Fruit fly (Drosophila melanogaster) whole organism, adult: Measurements from ENCODE around the gene CG9328.

Experiments used
- CG11617 ChIP-seq: fragments of 200-800 bp; sonication (Bioruptor generic); optimal IDR thresholded peaks from 2 replicates; lab custom pipeline; 2017; ENCODE audit warnings: mild to moderate bottlenecking, missing biosample characterization, missing genetic modification reagents, missing genetic modification characterization
- CG12768 ChIP-seq: fragments of 200-800 bp; sonication (Bioruptor generic); optimal IDR thresholded peaks from 2 replicates; lab custom pipeline; 2017; ENCODE audit warnings: missing biosample characterization, missing genetic modification characterization, mild to moderate bottlenecking, moderate library complexity, missing genetic modification reagents
- CG14711 ChIP-seq: fragments of 200-800 bp; sonication (Bioruptor generic); optimal IDR thresholded peaks from 2 replicates; lab custom pipeline; 2018; ENCODE audit warnings: missing biosample characterization, mild to moderate bottlenecking, missing genetic modification characterization, moderate library complexity
- CG1620 ChIP-seq: fragments of 200-800 bp; sonication (Bioruptor generic); optimal IDR thresholded peaks from 2 replicates; lab custom pipeline; 2016; ENCODE audit warnings: missing biosample characterization, missing genetic modification characterization
- CG33017 ChIP-seq: fragments of 200-800 bp; sonication (Bioruptor generic); optimal IDR thresholded peaks from 2 replicates; lab custom pipeline; 2018; ENCODE audit warnings: missing biosample characterization, mild to moderate bottlenecking, missing genetic modification characterization, moderate library complexity
- CG5204 ChIP-seq: fragments of 200-800 bp; sonication (Bioruptor generic); optimal IDR thresholded peaks from 2 replicates; lab custom pipeline; 2016; ENCODE audit warnings: missing biosample characterization, missing genetic modification characterization
- CG7045 ChIP-seq: fragments of 200-800 bp; sonication (Bioruptor generic); optimal IDR thresholded peaks from 2 replicates; lab custom pipeline; 2017; ENCODE audit warnings: missing biosample characterization, mild to moderate bottlenecking, missing genetic modification characterization
- CG7101 ChIP-seq: fragments of 200-800 bp; sonication (Bioruptor generic); optimal IDR thresholded peaks from 2 replicates; lab custom pipeline; 2018; ENCODE audit warnings: missing biosample characterization, mild to moderate bottlenecking, missing genetic modification characterization, moderate library complexity
- Clk ChIP-seq: fragments of 200-800 bp; sonication (Bioruptor generic); optimal IDR thresholded peaks from 2 replicates; lab custom pipeline; 2017; ENCODE audit warnings: missing biosample characterization, missing genetic modification characterization
- Crg-1 ChIP-seq: fragments of 200-800 bp; sonication (Bioruptor generic); optimal IDR thresholded peaks from 2 replicates; lab custom pipeline; 2016; ENCODE audit warnings: missing biosample characterization, missing genetic modification characterization
- Hr96 ChIP-seq: fragments of 200-800 bp; sonication (Bioruptor generic); optimal IDR thresholded peaks from 2 replicates; lab custom pipeline; 2016; ENCODE audit warnings: missing biosample characterization, missing genetic modification characterization
- Mnt ChIP-seq: fragments of 200-800 bp; sonication (Bioruptor generic); optimal IDR thresholded peaks from 2 replicates; lab custom pipeline; 2016; ENCODE audit warnings: missing biosample characterization, mild to moderate bottlenecking, missing genetic modification characterization
- bab1 ChIP-seq: fragments of 200-800 bp; sonication (Bioruptor generic); optimal IDR thresholded peaks from 3 replicates; lab custom pipeline; 2019; ENCODE audit warnings: missing biosample characterization, mild to moderate bottlenecking, missing genetic modification characterization, moderate library complexity
- cic ChIP-seq: fragments of 200-800 bp; sonication (Bioruptor generic); optimal IDR thresholded peaks from 2 replicates; lab custom pipeline; 2017; ENCODE audit warnings: missing biosample characterization, mild to moderate bottlenecking, missing genetic modification characterization, moderate library complexity
- cnc ChIP-seq, 2 experiments: fragments of >200 bp; optimal IDR thresholded peaks; 2 replicates each; lab custom pipeline; 2017
- kay ChIP-seq: fragments of 200-800 bp; sonication (Bioruptor generic); peaks from one replicate; lab custom pipeline; 2016; ENCODE audit warnings: missing biosample characterization, missing genetic modification characterization, borderline replicate concordance
- ovo ChIP-seq: fragments of 200-800 bp; sonication (Bioruptor generic); optimal IDR thresholded peaks from 2 replicates; lab custom pipeline; 2016; ENCODE audit warnings: missing biosample characterization, missing genetic modification characterization
- pad ChIP-seq: fragments of 200-800 bp; sonication (Bioruptor generic); optimal IDR thresholded peaks from 3 replicates; lab custom pipeline; 2017; ENCODE audit warnings: missing biosample characterization, missing genetic modification characterization, mild to moderate bottlenecking, moderate library complexity, missing genetic modification reagents
- tj ChIP-seq: fragments of 200-800 bp; sonication (Bioruptor generic); optimal IDR thresholded peaks from 3 replicates; lab custom pipeline; 2017; ENCODE audit warnings: missing biosample characterization, mild to moderate bottlenecking, missing genetic modification characterization, moderate library complexity
- toe ChIP-seq: fragments of 200-800 bp; sonication (Bioruptor generic); optimal IDR thresholded peaks from 2 replicates; lab custom pipeline; 2016; ENCODE audit warnings: missing biosample characterization, missing genetic modification characterization

Gene CG9328

dm6 chr2L:20818432-20818831 lies 20.9 kb downstream of the CG9328 start, which contains the start of gene CheB38a:
TSS of gene CheB38a (minus strand) at chr2L:20818532.
- TF ChIP-seq cic (GFP tag; lab: Kevin White, UChicago), result no peak
- TF ChIP-seq CG11617 (GFP tag; lab: Kevin White, UChicago), result no peak
- TF ChIP-seq bab1 (GFP tag; lab: Kevin White, UChicago), result no peak
- no peak for TF ChIP-seq Crg-1

dm6 chr2L:20820767-20821166 lies 23.3 kb downstream of the CG9328 start, which contains the start of gene CheB38c:
TSS of gene CheB38c (minus strand) at chr2L:20820867.
- TF ChIP-seq CG11617 (GFP tag; lab: Kevin White, UChicago) (no peak), cic (GFP tag; lab: Kevin White, UChicago) (no peak), CG7045 (GFP tag; lab: Kevin White, UChicago) (no peak), CG12768 (no peak), CG14711 (tag; lab: Kevin White, UChicago) (no peak), cnc (optimal IDR thresholded peaks at IDR 0.05; lab: Kevin White, UChicago) (no peak), pad (GFP tag; lab: Kevin White, UChicago) (no peak), Hr96 (GFP tag; lab: Kevin White, UChicago) (no peak), ovo (GFP tag; lab: Kevin White, UChicago) (no peak), bab1 (GFP tag; lab: Kevin White, UChicago) (no peak), Mnt (GFP tag; lab: Kevin White, UChicago) (no peak), Clk (GFP tag; lab: Kevin White, UChicago) (no peak), CG7101 (tag; lab: Kevin White, UChicago) (no peak), tj (GFP tag; lab: Kevin White, UChicago) (no peak), Crg-1 (no peak), CG5204 (GFP tag; lab: Kevin White, UChicago) (no peak)

DNA sequence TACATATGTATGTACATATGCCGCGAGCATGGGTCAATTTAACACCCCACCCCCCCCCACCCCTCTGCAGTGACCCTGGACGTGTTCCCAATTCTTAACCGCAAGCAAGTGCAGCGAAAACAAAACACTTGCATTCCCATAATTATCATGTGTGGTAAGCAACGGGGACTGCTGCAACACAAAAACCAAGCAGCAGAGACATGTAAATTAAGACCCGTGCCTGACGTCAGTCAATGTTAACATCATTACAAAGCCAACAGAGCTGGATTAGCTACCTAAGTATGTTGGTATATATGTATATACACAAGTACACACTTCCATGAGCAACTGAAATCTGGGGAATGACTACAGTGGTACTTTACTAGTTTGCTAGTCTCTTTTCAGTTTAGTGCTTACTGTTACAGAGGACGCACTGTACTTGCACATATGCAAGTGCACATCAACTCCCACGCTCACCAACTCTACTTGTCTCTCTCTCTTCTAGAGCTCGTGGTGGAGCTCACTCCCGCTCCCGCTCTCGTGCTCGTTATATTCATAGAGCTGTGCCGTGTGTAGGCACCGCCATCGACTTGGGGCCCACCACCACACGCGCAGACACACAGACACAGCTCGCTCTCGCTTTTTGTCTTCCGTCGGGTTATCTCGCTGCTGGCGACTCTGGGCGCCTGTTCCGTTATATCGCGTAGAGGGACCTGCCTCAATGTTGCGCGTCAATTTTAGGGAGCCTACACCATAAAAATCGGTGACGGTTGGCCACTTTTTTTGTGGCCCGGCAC lies 23.9 kb downstream of the CG9328 start:
- TF ChIP-seq CG7101 (tag; lab: Kevin White, UChicago) (no peak), CG11617 (GFP tag; lab: Kevin White, UChicago) (no peak), tj (GFP tag; lab: Kevin White, UChicago) (no peak), CG7045 (GFP tag; lab: Kevin White, UChicago) (no peak), CG5204 (GFP tag; lab: Kevin White, UChicago) (no peak), cnc (optimal IDR thresholded peaks at IDR 0.05; lab: Kevin White, UChicago) (no peak), pad (GFP tag; lab: Kevin White, UChicago) (no peak), Crg-1 (no peak), ovo (GFP tag; lab: Kevin White, UChicago) (peak; percentile 51), kay (GFP tag; lab: Kevin White, UChicago) (no peak), CG1620 (GFP tag; lab: Kevin White, UChicago) (no peak), CG14711 (tag; lab: Kevin White, UChicago) (no peak), toe (GFP tag; lab: Kevin White, UChicago) (no peak), bab1 (GFP tag; lab: Kevin White, UChicago) (peak; percentile 54), CG12768 (no peak), cic (GFP tag; lab: Kevin White, UChicago) (peak; percentile 3), CG33017 (no peak), Mnt (GFP tag; lab: Kevin White, UChicago) (no peak), Clk (GFP tag; lab: Kevin White, UChicago) (no peak), Hr96 (GFP tag; lab: Kevin White, UChicago) (peak; percentile 38)

DNA sequence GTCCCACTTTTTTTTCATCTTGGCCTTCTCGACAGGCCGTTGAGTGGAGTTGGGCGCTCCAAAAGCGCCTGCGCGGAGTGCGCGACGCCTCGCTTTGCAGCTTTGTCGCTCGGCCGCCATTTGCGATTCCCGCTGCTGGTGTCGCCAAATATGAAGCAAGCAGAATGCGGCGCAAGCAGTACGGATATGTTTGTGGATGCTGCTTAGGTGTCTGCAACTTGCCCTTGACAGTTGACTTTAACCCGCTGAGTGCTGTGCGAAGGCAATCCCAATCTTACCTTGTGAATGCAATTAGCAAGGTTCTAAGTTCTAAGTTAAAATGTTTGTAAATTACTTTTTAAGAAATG lies 24.5 kb downstream of the CG9328 start:
- no peak for TF ChIP-seq CG12768
- TF ChIP-seq tj (GFP tag; lab: Kevin White, UChicago), result peak; percentile 28

DNA sequence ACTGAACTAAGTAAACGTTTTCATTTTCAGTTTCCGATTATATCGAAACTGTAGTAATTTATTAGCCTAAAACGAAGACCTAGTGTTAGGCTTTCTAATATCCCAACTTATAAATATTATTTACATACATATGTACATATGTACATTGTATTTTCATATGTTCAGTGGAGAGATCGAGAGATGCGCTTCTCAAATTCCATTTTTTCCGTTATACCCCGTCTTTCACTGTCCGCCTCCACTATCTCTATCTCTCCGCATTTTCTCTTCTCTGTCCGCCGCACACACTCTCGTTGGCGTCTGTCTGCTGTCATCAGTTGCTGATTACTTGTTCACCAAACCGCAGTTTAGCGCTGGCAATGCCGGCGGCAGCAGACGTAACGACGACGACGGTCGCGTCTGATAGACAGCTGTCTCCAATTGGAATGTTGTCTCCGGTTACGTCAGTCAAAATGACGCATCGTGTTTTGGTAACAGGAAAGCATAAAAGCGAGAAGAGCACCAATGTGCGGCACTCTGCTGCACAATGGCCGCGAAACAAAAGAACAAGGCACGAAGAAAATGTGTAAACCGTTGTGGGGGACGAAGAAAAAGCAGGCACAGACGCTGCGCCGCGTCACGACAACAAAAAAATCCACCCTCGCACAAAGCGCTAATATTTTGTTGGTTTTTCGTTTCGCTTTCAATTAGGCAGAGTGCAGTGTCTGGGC lies 25.1 kb downstream of the CG9328 start, which contains the start of gene CG9331:
TSS of gene CG9331 (plus strand) at position 340 of the 707 bp plus-strand sequence.
- no peak for TF ChIP-seq tj (GFP tag; lab: Kevin White, UChicago)
- TF ChIP-seq bab1 (GFP tag; lab: Kevin White, UChicago), result peak; percentile 57
- peak; percentile 51 for TF ChIP-seq cic (GFP tag; lab: Kevin White, UChicago)
- peak; percentile 97 for TF ChIP-seq pad (GFP tag; lab: Kevin White, UChicago)
- TF ChIP-seq ovo (GFP tag; lab: Kevin White, UChicago), result peak; percentile 60
- TF ChIP-seq kay (GFP tag; lab: Kevin White, UChicago), result peak; percentile 97
- TF ChIP-seq Mnt (GFP tag; lab: Kevin White, UChicago), result peak; percentile 47
- no peak for TF ChIP-seq CG5204 (GFP tag; lab: Kevin White, UChicago)
